Fruit fly (Drosophila melanogaster) whole organism, pupa: ENCODE data around the gene Shawn.
A peak's percentile ranks its signal among the peaks of the same experiment; 100 is the strongest.

Experiments
- CG10348 ChIP-seq: fragments of 200-800 bp; sonication (Bioruptor generic); IDR thresholded peaks from 2 replicates; pipeline ENCODE4 v1.3.6; 2022; ENCODE audit warnings: missing biosample characterization, missing genetic modification characterization
- CG12605 ChIP-seq: fragments of 200-800 bp; sonication (Bioruptor generic); IDR thresholded peaks from 2 replicates; pipeline ENCODE4 v1.3.6; 2022; ENCODE audit warnings: missing biosample characterization, missing genetic modification characterization
- CG13204 ChIP-seq: fragments of 200-800 bp; sonication (Bioruptor generic); optimal IDR thresholded peaks from 2 replicates; lab custom pipeline; 2018; ENCODE audit warnings: missing biosample characterization, mild to moderate bottlenecking, missing genetic modification characterization, moderate library complexity
- CG14655 ChIP-seq: fragments of 200-800 bp; sonication (Bioruptor generic); optimal IDR thresholded peaks from 3 replicates; lab custom pipeline; 2017; ENCODE audit warnings: mild to moderate bottlenecking, missing biosample characterization, missing genetic modification reagents, missing genetic modification characterization
- CG15710 ChIP-seq: fragments of 200-800 bp; sonication (Bioruptor generic); optimal IDR thresholded peaks from 2 replicates; lab custom pipeline; 2018; ENCODE audit warnings: missing biosample characterization, mild to moderate bottlenecking, missing genetic modification characterization, moderate library complexity
- CG17806 ChIP-seq: fragments of 200-800 bp; sonication (Bioruptor generic); optimal IDR thresholded peaks from 2 replicates; lab custom pipeline; 2018; ENCODE audit warnings: missing biosample characterization, mild to moderate bottlenecking, missing genetic modification characterization, moderate library complexity
- CG32121 ChIP-seq: fragments of 200-800 bp; sonication (Bioruptor generic); IDR thresholded peaks from 2 replicates; pipeline ENCODE4 v1.3.6; 2022; ENCODE audit warnings: missing biosample characterization, missing genetic modification characterization
- CG34367 ChIP-seq: fragments of 200-800 bp; sonication (Bioruptor generic); optimal IDR thresholded peaks from 2 replicates; lab custom pipeline; 2018; ENCODE audit warnings: missing biosample characterization, mild to moderate bottlenecking, missing genetic modification characterization
- CG4496 ChIP-seq: fragments of 200-800 bp; sonication (Bioruptor generic); IDR thresholded peaks from 3 replicates; pipeline ENCODE4 v1.3.6; 2022; ENCODE audit warnings: missing biosample characterization, missing genetic modification characterization
- CG8159 ChIP-seq: fragments of 200-800 bp; sonication (Bioruptor generic); optimal IDR thresholded peaks from 3 replicates; lab custom pipeline; 2018; ENCODE audit warnings: missing biosample characterization, mild to moderate bottlenecking, missing genetic modification characterization, moderate library complexity
- CG8301 ChIP-seq: fragments of 200-800 bp; sonication (Bioruptor generic); optimal IDR thresholded peaks from 2 replicates; lab custom pipeline; 2018; ENCODE audit warnings: missing biosample characterization, mild to moderate bottlenecking, missing genetic modification characterization
- CG9948 ChIP-seq: fragments of 200-800 bp; sonication (Bioruptor generic); optimal IDR thresholded peaks from 2 replicates; lab custom pipeline; 2018; ENCODE audit warnings: missing biosample characterization, mild to moderate bottlenecking, missing genetic modification characterization, moderate library complexity
- D1 ChIP-seq: fragments of 200-800 bp; sonication (Bioruptor generic); optimal IDR thresholded peaks from 2 replicates; lab custom pipeline; 2018; ENCODE audit warnings: missing biosample characterization, mild to moderate bottlenecking, missing genetic modification characterization, moderate library complexity
- EcR ChIP-seq: fragments of 200-800 bp; sonication (Bioruptor generic); optimal IDR thresholded peaks from 3 replicates; lab custom pipeline; 2019; ENCODE audit warnings: missing biosample characterization, missing genetic modification characterization, mild to moderate bottlenecking, moderate library complexity, missing genetic modification reagents
- Ets98B ChIP-seq: fragments of 200-800 bp; sonication (Bioruptor generic); IDR thresholded peaks from 2 replicates; pipeline ENCODE4 v1.3.6; 2022; ENCODE audit warnings: missing biosample characterization, missing genetic modification characterization
- Pif1A ChIP-seq: fragments of 200-800 bp; sonication (Bioruptor generic); optimal IDR thresholded peaks from 3 replicates; lab custom pipeline; 2016; ENCODE audit warnings: missing biosample characterization, missing genetic modification characterization
- Pif1B ChIP-seq: fragments of 200-800 bp; sonication (Bioruptor generic); optimal IDR thresholded peaks from 3 replicates; lab custom pipeline; 2016; ENCODE audit warnings: missing biosample characterization, missing genetic modification characterization
- Snoo ChIP-seq: fragments of 200-800 bp; sonication (Bioruptor generic); optimal IDR thresholded peaks from 3 replicates; lab custom pipeline; 2017; ENCODE audit warnings: missing biosample characterization, mild to moderate bottlenecking, missing genetic modification characterization, inconsistent platforms
- fd96Ca ChIP-seq: fragments of 200-800 bp; sonication (Bioruptor generic); IDR thresholded peaks from 3 replicates; pipeline ENCODE4 v1.3.6; 2022; ENCODE audit warnings: missing biosample characterization, missing genetic modification characterization
- gl ChIP-seq: fragments of 200-800 bp; sonication (Bioruptor generic); optimal IDR thresholded peaks from 2 replicates; lab custom pipeline; 2018; ENCODE audit warnings: missing biosample characterization, mild to moderate bottlenecking, missing genetic modification characterization
- rn ChIP-seq: fragments of 200-800 bp; sonication (Bioruptor generic); IDR thresholded peaks from 2 replicates; pipeline ENCODE4 v1.3.6; 2022; ENCODE audit warnings: missing biosample characterization, missing genetic modification characterization

Gene Shawn

DNA sequence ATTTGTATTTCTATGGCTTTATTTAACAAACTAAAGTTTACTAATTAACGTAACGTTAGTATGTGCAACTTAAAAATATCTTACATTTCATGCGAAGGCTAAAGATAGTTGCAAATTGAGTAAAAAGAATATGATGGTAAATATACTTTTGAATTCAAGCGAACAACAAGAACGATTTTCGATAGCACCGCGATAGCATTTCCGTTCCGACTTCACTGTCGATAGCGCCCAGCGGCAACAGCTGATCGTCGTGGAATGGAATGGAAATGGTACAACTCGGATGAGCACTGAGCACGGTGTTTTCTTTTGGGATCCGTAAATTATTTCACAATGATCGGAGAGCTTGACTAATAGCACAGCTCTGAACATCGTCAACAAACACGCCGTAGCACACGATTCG lies 2.1 kb downstream of the Shawn start:
- TF ChIP-seq CG15710 (tag; lab: Kevin White, UChicago) = no peak
- TF ChIP-seq CG14655 = no peak
- TF ChIP-seq CG32121 (GFP tag; lab: Robert Waterston, UW) = no peak
- peak; percentile 34 for TF ChIP-seq gl (tag; lab: Kevin White, UChicago)
- peak; percentile 10; the same call in 1 of the 2 replicates for TF ChIP-seq Ets98B
- no peak for TF ChIP-seq CG17806
- peak; percentile 83 for TF ChIP-seq CG4496 (GFP tag; lab: Robert Waterston, UW)
- no peak for TF ChIP-seq CG10348
- TF ChIP-seq Snoo = peak; percentile 60
- TF ChIP-seq CG12605 (GFP tag; lab: Robert Waterston, UW) = peak; percentile 57
- TF ChIP-seq CG34367 (tag; lab: Kevin White, UChicago) = peak; percentile 45

- no peak for TF ChIP-seq CG9948 (tag; lab: Kevin White, UChicago)
- TF ChIP-seq Snoo = no peak
- TF ChIP-seq rn (GFP tag; lab: Robert Waterston, UW) = no peak
- TF ChIP-seq CG10348 = no peak
- TF ChIP-seq CG14655 = no peak
- TF ChIP-seq CG8301 (tag; lab: Kevin White, UChicago) = no peak
- no peak for TF ChIP-seq CG15710 (tag; lab: Kevin White, UChicago)
These were observed 4.8 kb downstream of the Shawn start, which contains the start of gene CG14210 for dm6 chrX:19615990-19616663. CG14210 (plus strand) TSS chrX:19616196.

dm6 chrX:19618183-19618740 lies 6.9 kb downstream of the Shawn start, which contains the start of the genes Pstk and Tim9b:
Pstk (minus strand) TSS chrX:19618537.
Tim9b (minus strand) TSS chrX:19618537.
- no peak for TF ChIP-seq CG8301 (tag; lab: Kevin White, UChicago)
- TF ChIP-seq rn (GFP tag; lab: Robert Waterston, UW) = no peak
- no peak for TF ChIP-seq Pif1A (GFP tag; lab: Kevin White, UChicago)
- no peak for TF ChIP-seq CG15710 (tag; lab: Kevin White, UChicago)
- TF ChIP-seq CG8159 = no peak
- TF ChIP-seq CG9948 (tag; lab: Kevin White, UChicago) = no peak
- TF ChIP-seq CG17806 = no peak
- TF ChIP-seq Pif1B = no peak
- TF ChIP-seq CG10348 = no peak
- TF ChIP-seq CG14655 = no peak
- no peak for TF ChIP-seq gl (tag; lab: Kevin White, UChicago)
- TF ChIP-seq Ets98B = no peak
- no peak for TF ChIP-seq CG13204 (GFP tag; lab: Kevin White, UChicago)
- no peak for TF ChIP-seq CG32121 (GFP tag; lab: Robert Waterston, UW)
- TF ChIP-seq EcR = no peak
- TF ChIP-seq CG12605 (GFP tag; lab: Robert Waterston, UW) = no peak
- TF ChIP-seq D1 (tag; lab: Kevin White, UChicago) = no peak
- no peak for TF ChIP-seq fd96Ca
- no peak for TF ChIP-seq CG34367 (tag; lab: Kevin White, UChicago)
- TF ChIP-seq Snoo = no peak
- TF ChIP-seq, all 21 proteins: peak for 0

- no peak for TF ChIP-seq Ets98B
- no peak for TF ChIP-seq Pif1A (GFP tag; lab: Kevin White, UChicago)
- no peak for TF ChIP-seq fd96Ca
- TF ChIP-seq CG14655 = no peak
- no peak for TF ChIP-seq CG13204 (GFP tag; lab: Kevin White, UChicago)
- no peak for TF ChIP-seq CG32121 (GFP tag; lab: Robert Waterston, UW)
- no peak for TF ChIP-seq CG15710 (tag; lab: Kevin White, UChicago)
- TF ChIP-seq CG12605 (GFP tag; lab: Robert Waterston, UW) = no peak
- TF ChIP-seq, all 21 proteins: peak for 0
These were observed 9.8 kb downstream of the Shawn start, which contains the start of gene CG14221 for dm6 chrX:19621145-19621544. CG14221 (minus strand) TSS chrX:19621245.

dm6 chrX:19622924-19623323 lies 11.6 kb downstream of the Shawn start, which contains the start of the genes Naa20A and MKP-4:
Naa20A (minus strand) TSS chrX:19623074.
MKP-4 (plus strand) TSS chrX:19623114.
- TF ChIP-seq CG10348 (no peak), CG8301 (tag; lab: Kevin White, UChicago) (no peak), CG15710 (tag; lab: Kevin White, UChicago) (no peak), CG4496 (GFP tag; lab: Robert Waterston, UW) (no peak)

DNA sequence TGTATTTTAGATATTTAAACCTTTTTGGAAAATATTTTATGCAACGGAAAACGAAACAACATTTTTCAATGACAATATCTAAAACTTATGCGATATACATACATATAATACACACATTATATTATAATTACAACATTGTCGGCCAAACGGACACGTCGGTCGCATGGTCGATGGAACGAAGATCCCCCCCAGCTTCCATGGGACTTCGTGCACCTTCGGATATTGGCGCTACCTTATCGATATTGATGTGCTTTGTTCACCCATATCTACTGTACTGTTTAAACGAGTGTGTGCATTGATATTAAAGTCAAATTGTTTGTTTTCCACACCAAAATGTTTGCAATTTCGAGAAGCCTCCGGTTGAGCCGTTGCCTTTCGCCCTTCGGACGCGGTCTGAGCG lies 14.1 kb downstream of the Shawn start, which contains the start of gene CG14212:
Gene CG14212 (plus strand): TSS at position 301 of the 400 bp plus-strand sequence.
- no peak for TF ChIP-seq Ets98B
- TF ChIP-seq CG15710 (tag; lab: Kevin White, UChicago) = no peak
- no peak for TF ChIP-seq CG12605 (GFP tag; lab: Robert Waterston, UW)
- no peak for TF ChIP-seq CG8301 (tag; lab: Kevin White, UChicago)
- no peak for TF ChIP-seq rn (GFP tag; lab: Robert Waterston, UW)
- TF ChIP-seq fd96Ca = no peak
- no peak for TF ChIP-seq CG4496 (GFP tag; lab: Robert Waterston, UW)
- no peak for TF ChIP-seq CG14655
- TF ChIP-seq CG8159 = no peak
